Worm (Caenorhabditis elegans): ENCODE results near the gene him-18.

The him-18 gene

ce11 chrIII:4677466-4677865 lies 37.5 kb downstream of the him-18 start, which contains the start of gene srg-10:
Gene srg-10, plus strand, starts transcription at chrIII:4677766.
- TF ChIP-seq unc-62 (GFP tag; optimal IDR thresholded peaks at IDR 0.05): no peak

ce11 chrIII:4671949-4672348 lies 43.0 kb downstream of the him-18 start, which contains the start of gene srg-13:
Gene srg-13, plus strand, starts transcription at chrIII:4672249.
- TF ChIP-seq unc-62 (GFP tag; optimal IDR thresholded peaks at IDR 0.05): no peak

- no peak for TF ChIP-seq unc-62 (GFP tag; optimal IDR thresholded peaks at IDR 0.05)
Observed at ce11 chrIII:4671491-4671890, 43.5 kb downstream of the him-18 start, which contains the start of gene T23F11.11. Gene T23F11.11, minus strand, starts transcription at chrIII:4671591.

ce11 chrIII:4668073-4668472 lies 46.9 kb downstream of the him-18 start:
- TF ChIP-seq unc-62 (GFP tag; optimal IDR thresholded peaks at IDR 0.05): no peak

ce11 chrIII:4666753-4667400 lies 48.1 kb downstream of the him-18 start:
- TF ChIP-seq unc-62 (GFP tag; optimal IDR thresholded peaks at IDR 0.05): no peak

ce11 chrIII:4665272-4665671 lies 49.7 kb downstream of the him-18 start, which contains the start of gene T23F11.4:
Gene T23F11.4, minus strand, starts transcription at chrIII:4665372.
- TF ChIP-seq unc-62 (GFP tag; optimal IDR thresholded peaks at IDR 0.05): no peak

Measured in whole organism, dauer.